Fruit fly (Drosophila melanogaster): ENCODE measurements around the gene CG15432.

CG15432 gene

DNA sequence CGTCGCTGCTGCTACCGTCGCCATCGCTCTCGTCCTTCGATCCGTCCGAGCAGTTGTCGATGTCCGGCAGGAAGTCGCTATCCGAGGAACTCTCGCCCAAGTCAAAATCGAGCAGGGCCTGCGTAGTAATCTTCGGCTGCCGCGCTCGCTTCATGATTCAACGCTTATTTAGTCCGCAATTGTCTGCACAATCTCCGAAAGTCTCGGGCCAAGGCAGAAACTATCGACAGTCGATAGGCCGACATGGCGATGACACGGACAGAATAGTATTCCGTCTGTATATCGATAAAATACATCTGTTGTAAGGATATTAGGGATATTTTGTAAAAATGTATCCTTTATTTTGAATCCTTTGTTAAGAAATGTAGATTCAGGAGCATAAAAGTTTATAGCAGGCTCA, 10.7 kb downstream of the CG15432 start, which contains the start of gene CG15439 (continued):
- TF ChIP-seq Dref (GFP tag; IDR thresholded peaks at IDR 0.05), result peak; percentile 77
- TF ChIP-seq Blimp-1 (GFP tag; optimal IDR thresholded peaks at IDR 0.05), result no peak
- no peak for TF ChIP-seq CkIIα-i1 (GFP tag; IDR thresholded peaks at IDR 0.05)
- no peak for TF ChIP-seq slou (GFP tag; optimal IDR thresholded peaks at IDR 0.05)
- TF ChIP-seq jing (GFP tag; optimal IDR thresholded peaks at IDR 0.05), result no peak
- TF ChIP-seq Sox100B (GFP tag; optimal IDR thresholded peaks at IDR 0.05), result no peak
- no peak for TF ChIP-seq CG31365 (tag; optimal IDR thresholded peaks at IDR 0.05)
- no peak for TF ChIP-seq Hr3 (GFP tag; optimal IDR thresholded peaks at IDR 0.05)
- no peak for TF ChIP-seq Dfd (GFP tag; optimal IDR thresholded peaks at IDR 0.05)
- no peak for TF ChIP-seq CG8478 (optimal IDR thresholded peaks at IDR 0.05)
- no peak for TF ChIP-seq exex (tag; optimal IDR thresholded peaks at IDR 0.05)
- TF ChIP-seq Rfx (GFP tag; IDR thresholded peaks at IDR 0.05), result no peak
- TF ChIP-seq CG34422 (GFP tag; IDR thresholded peaks at IDR 0.05), result no peak
- no peak for TF ChIP-seq CG1024 (GFP tag; IDR thresholded peaks at IDR 0.05)
- no peak for TF ChIP-seq dimm (GFP tag; IDR thresholded peaks at IDR 0.05)
- no peak for TF ChIP-seq gce (GFP tag; IDR thresholded peaks at IDR 0.05)
- peak; percentile 76; the same call in 2 of the 3 replicates for TF ChIP-seq Opbp (GFP tag; IDR thresholded peaks at IDR 0.05; ENCODE audit: partially characterized antibody)
- no peak for TF ChIP-seq CG9817 (tag; optimal IDR thresholded peaks at IDR 0.05)
- TF ChIP-seq ato (GFP tag; IDR thresholded peaks at IDR 0.05; ENCODE audit: partially characterized antibody), result peak; percentile 89
- no peak for TF ChIP-seq dmrt11E (tag; optimal IDR thresholded peaks at IDR 0.05)
- no peak for TF ChIP-seq Atf3 (GFP tag; optimal IDR thresholded peaks at IDR 0.05)
- no peak for TF ChIP-seq usp (GFP tag; optimal IDR thresholded peaks at IDR 0.05)
- TF ChIP-seq HHEX (GFP tag; optimal IDR thresholded peaks at IDR 0.05), result no peak
- TF ChIP-seq CG31388 (GFP tag; optimal IDR thresholded peaks at IDR 0.05), result no peak
- no peak for TF ChIP-seq gsb (GFP tag; IDR thresholded peaks at IDR 0.05)
- no peak for TF ChIP-seq CG11093 (GFP tag; IDR thresholded peaks at IDR 0.05)
- TF ChIP-seq Lpt (GFP tag; optimal IDR thresholded peaks at IDR 0.05), result no peak
- TF ChIP-seq gcm2 (GFP tag; optimal IDR thresholded peaks at IDR 0.05), result no peak
- TF ChIP-seq Myb (GFP tag; optimal IDR thresholded peaks at IDR 0.05), result peak; percentile 7
- no peak for TF ChIP-seq Dad (GFP tag; optimal IDR thresholded peaks at IDR 0.05)

DNA sequence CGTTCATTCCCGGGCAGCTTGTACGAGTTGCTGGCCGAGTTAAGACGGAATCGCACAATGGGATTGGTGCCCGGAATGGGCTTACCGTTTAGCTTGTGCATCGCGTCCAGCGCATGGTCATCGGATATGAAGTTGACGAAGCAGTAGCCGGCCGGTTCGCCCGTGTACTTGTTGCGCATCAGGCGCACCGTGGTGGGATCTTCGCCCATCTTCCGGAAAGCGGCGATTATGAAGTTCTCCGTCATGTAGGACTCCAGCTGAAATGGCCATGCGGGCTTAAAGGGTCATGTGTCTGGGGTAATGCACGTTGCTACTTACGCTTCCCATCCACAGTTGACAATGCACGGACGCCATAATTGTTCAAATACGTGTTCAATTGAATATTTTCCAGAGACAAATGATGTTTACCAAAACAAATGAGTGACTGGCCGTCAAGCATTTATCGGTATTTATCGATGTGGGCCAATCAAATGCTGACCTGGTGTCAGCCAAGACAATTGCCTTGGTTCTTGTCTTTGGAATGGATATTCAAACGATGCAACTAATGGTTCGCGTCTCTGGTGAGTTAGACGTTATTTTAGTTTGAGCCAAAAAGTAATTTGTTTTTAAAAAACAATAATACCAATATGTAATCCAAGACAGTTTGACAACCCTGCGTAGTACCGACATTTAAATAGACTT, 12.0 kb downstream of the CG15432 start, which contains the start of the genes Secp43 and ND-B8:
TSS of gene Secp43 (minus strand) at position 445 of the 681 bp plus-strand sequence.
TSS of gene ND-B8 (plus strand) at position 618 of the 681 bp plus-strand sequence.
- no peak for TF ChIP-seq TFAM (GFP tag; optimal IDR thresholded peaks at IDR 0.05)
- TF ChIP-seq lov (optimal IDR thresholded peaks at IDR 0.05), result no peak
- no peak for TF ChIP-seq lov (GFP tag; IDR thresholded peaks at IDR 0.05)
- peak; percentile 15 for TF ChIP-seq Fer1 (GFP tag; optimal IDR thresholded peaks at IDR 0.05)
- peak; percentile 37; the same call in 1 of the 2 replicates for TF ChIP-seq sob (GFP tag; IDR thresholded peaks at IDR 0.05)
- no peak for TF ChIP-seq Sox100B (GFP tag; optimal IDR thresholded peaks at IDR 0.05)
- no peak for TF ChIP-seq nau (GFP tag; optimal IDR thresholded peaks at IDR 0.05)
- no peak for TF ChIP-seq dimm (GFP tag; IDR thresholded peaks at IDR 0.05)
- TF ChIP-seq Hmx (GFP tag; optimal IDR thresholded peaks at IDR 0.05), result no peak
- TF ChIP-seq CG11723 (GFP tag; optimal IDR thresholded peaks at IDR 0.05), result no peak
- no peak for TF ChIP-seq Deaf1 (tag; optimal IDR thresholded peaks at IDR 0.05)
- TF ChIP-seq CG11696 (GFP tag; IDR thresholded peaks at IDR 0.05), result no peak
- no peak for TF ChIP-seq tll (GFP tag; optimal IDR thresholded peaks at IDR 0.05)
- TF ChIP-seq Awh (GFP tag; IDR thresholded peaks at IDR 0.05), result no peak
- no peak for TF ChIP-seq Optix (GFP tag; IDR thresholded peaks at IDR 0.05)
- TF ChIP-seq CG3838 (GFP tag; optimal IDR thresholded peaks at IDR 0.05), result no peak
- TF ChIP-seq CG8359 (GFP tag; optimal IDR thresholded peaks at IDR 0.05; ENCODE audit: borderline replicate concordance), result no peak
- no peak for TF ChIP-seq oc (tag; optimal IDR thresholded peaks at IDR 0.05)
- TF ChIP-seq Sry-δ (GFP tag; optimal IDR thresholded peaks at IDR 0.05), result peak; percentile 82
- TF ChIP-seq CG6765 (GFP tag; optimal IDR thresholded peaks at IDR 0.05), result no peak
- TF ChIP-seq Usf (GFP tag; optimal IDR thresholded peaks at IDR 0.05), result no peak
- no peak for TF ChIP-seq corto (GFP tag; optimal IDR thresholded peaks at IDR 0.05)
- TF ChIP-seq CG17802 (tag; optimal IDR thresholded peaks at IDR 0.05), result no peak
- TF ChIP-seq hb (GFP tag; IDR thresholded peaks at IDR 0.05; ENCODE audit: partially characterized antibody), result peak; percentile 81
